Worm (Caenorhabditis elegans): Measurements from ENCODE around the gene sup-9.

Gene sup-9

DNA sequence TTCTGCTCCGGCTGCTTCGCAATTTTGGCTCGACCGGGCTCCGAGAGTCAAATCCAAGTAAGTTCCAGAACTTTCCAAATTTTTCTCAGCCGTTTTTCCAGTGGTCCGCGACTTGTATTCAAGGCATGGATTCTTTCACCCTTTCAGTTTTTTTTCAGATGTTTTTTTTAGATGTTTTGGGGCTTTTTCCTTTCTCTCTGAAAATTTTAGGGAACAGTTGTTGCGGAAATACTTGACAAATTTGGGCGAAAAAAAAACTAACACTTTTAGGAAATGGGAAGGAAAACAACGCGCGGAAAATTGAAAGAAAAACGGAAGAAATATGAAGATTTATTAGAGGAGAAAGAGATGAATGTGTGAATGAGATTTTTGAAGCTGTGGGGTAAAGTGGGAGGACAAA, 38.7 kb upstream of the sup-9 start, which contains the start of the genes T05A8.11 and nep-2:
Gene T05A8.11 (minus strand): TSS at position 101 of the 400 bp plus-strand sequence.
Gene nep-2 (minus strand): TSS at position 192 of the 400 bp plus-strand sequence.
- TF ChIP-seq tbx-37 (GFP tag; conservative IDR thresholded peaks at IDR 0.05) (no peak), flt-1 (GFP tag; IDR thresholded peaks at IDR 0.05) (no peak)

DNA sequence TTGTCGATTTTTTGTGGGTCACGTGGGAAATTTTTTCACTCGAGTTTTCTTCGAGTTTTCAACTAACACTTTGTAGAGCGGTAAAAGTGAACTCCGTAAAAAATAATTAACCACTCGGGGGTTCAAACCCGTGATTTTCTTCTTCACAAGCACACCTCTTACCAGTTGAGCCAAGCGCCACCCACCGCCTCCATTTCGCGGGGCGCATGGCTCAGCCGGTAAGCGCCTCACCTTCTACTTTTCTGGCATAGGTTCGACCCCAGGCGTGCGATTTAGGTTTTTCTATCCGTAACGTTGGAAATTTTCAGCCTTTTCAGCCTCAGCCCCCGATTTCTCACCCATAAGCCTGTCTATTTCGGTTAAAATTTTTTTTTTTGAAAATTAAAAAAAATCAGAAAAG, 35.2 kb upstream of the sup-9 start:
- TF ChIP-seq ets-7 (tag; optimal IDR thresholded peaks at IDR 0.05) (no peak), tra-4 (tag; optimal IDR thresholded peaks at IDR 0.05) (no peak), hmg-4 (GFP tag; optimal IDR thresholded peaks at IDR 0.05) (no peak), ceh-13 (GFP tag; optimal IDR thresholded peaks at IDR 0.05) (no peak), tbx-37 (GFP tag; conservative IDR thresholded peaks at IDR 0.05) (no peak), pes-1 (GFP tag; IDR thresholded peaks at IDR 0.05) (no peak), flt-1 (GFP tag; IDR thresholded peaks at IDR 0.05) (no peak), scrt-1 (GFP tag; IDR thresholded peaks at IDR 0.05) (no peak), aly-1 (tag; optimal IDR thresholded peaks at IDR 0.05) (no peak), ama-1 (optimal IDR thresholded peaks at IDR 0.05) (no peak), F13C5.2 (tag; optimal IDR thresholded peaks at IDR 0.05) (no peak)

- TF ChIP-seq ets-7 (tag; optimal IDR thresholded peaks at IDR 0.05) (no peak), hmg-4 (GFP tag; optimal IDR thresholded peaks at IDR 0.05) (no peak), aly-1 (tag; optimal IDR thresholded peaks at IDR 0.05) (no peak), ceh-36 (tag; optimal IDR thresholded peaks at IDR 0.05) (no peak), F13C5.2 (tag; optimal IDR thresholded peaks at IDR 0.05) (no peak), tbx-11 (GFP tag; IDR thresholded peaks at IDR 0.05) (no peak), ceh-13 (GFP tag; optimal IDR thresholded peaks at IDR 0.05) (no peak), ama-1 (optimal IDR thresholded peaks at IDR 0.05) (no peak), hnd-1 (tag; optimal IDR thresholded peaks at IDR 0.05) (no peak), B0310.2 (tag; optimal IDR thresholded peaks at IDR 0.05) (no peak), tra-4 (tag; optimal IDR thresholded peaks at IDR 0.05) (no peak), sea-1 (GFP tag; conservative IDR thresholded peaks at IDR 0.05) (no peak), hmbx-1 (tag; optimal IDR thresholded peaks at IDR 0.05) (no peak), pes-1 (GFP tag; IDR thresholded peaks at IDR 0.05) (no peak), flt-1 (GFP tag; IDR thresholded peaks at IDR 0.05) (no peak), scrt-1 (GFP tag; IDR thresholded peaks at IDR 0.05) (no peak), tbx-37 (GFP tag; conservative IDR thresholded peaks at IDR 0.05) (no peak)
These were observed 32.4 kb upstream of the sup-9 start for ce11 chrII:2719212-2719611.

- TF ChIP-seq hmbx-1 (tag; optimal IDR thresholded peaks at IDR 0.05) (no peak), scrt-1 (GFP tag; IDR thresholded peaks at IDR 0.05) (no peak), hnd-1 (tag; optimal IDR thresholded peaks at IDR 0.05) (no peak), hmg-4 (GFP tag; optimal IDR thresholded peaks at IDR 0.05) (no peak), flt-1 (GFP tag; IDR thresholded peaks at IDR 0.05) (no peak), ceh-36 (tag; optimal IDR thresholded peaks at IDR 0.05) (no peak), tbx-37 (GFP tag; conservative IDR thresholded peaks at IDR 0.05) (no peak), B0310.2 (tag; optimal IDR thresholded peaks at IDR 0.05) (no peak), sea-1 (GFP tag; conservative IDR thresholded peaks at IDR 0.05) (no peak), ets-7 (tag; optimal IDR thresholded peaks at IDR 0.05) (no peak), F13C5.2 (tag; optimal IDR thresholded peaks at IDR 0.05) (no peak), tbx-11 (GFP tag; IDR thresholded peaks at IDR 0.05) (no peak), tra-4 (tag; optimal IDR thresholded peaks at IDR 0.05) (no peak), pes-1 (GFP tag; IDR thresholded peaks at IDR 0.05) (no peak), ama-1 (optimal IDR thresholded peaks at IDR 0.05) (no peak), ceh-13 (GFP tag; optimal IDR thresholded peaks at IDR 0.05) (no peak)
These were observed 30.5 kb upstream of the sup-9 start, which contains the start of gene T05A8.3 for ce11 chrII:2717335-2717734. Gene T05A8.3, minus strand, starts transcription at chrII:2717435.

DNA sequence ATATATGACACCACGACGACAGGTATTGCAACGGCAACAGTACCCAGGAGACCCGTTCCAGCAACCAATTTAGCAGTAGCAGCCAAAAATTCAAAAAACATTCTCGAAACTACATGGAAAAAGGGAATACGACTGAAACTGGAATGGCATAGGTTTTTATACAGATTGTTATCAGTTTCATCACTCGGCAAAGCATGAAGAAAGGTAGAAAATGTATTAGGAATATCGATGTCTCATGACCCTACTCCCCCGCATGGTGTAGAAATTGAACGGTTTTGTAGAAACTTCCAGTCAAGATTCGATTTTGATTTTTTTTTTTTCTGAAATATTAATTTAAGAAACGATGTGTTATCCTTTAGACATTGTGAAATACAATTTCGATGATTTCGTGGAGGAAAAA, 24.1 kb upstream of the sup-9 start, which contains the start of gene T05A8.2:
Gene T05A8.2 (minus strand): TSS at position 101 of the 400 bp plus-strand sequence.
- no peak for TF ChIP-seq sea-1 (GFP tag; conservative IDR thresholded peaks at IDR 0.05)
- TF ChIP-seq hmbx-1 (tag; optimal IDR thresholded peaks at IDR 0.05), result no peak

ce11 chrII:2709942-2710341, 23.1 kb upstream of the sup-9 start, which contains the start of gene T05A8.1:
Gene T05A8.1, minus strand, starts transcription at chrII:2710042.
- no peak for TF ChIP-seq aly-1 (tag; optimal IDR thresholded peaks at IDR 0.05)
- no peak for TF ChIP-seq ets-7 (tag; optimal IDR thresholded peaks at IDR 0.05)
- no peak for TF ChIP-seq sea-1 (GFP tag; conservative IDR thresholded peaks at IDR 0.05)

- no peak for TF ChIP-seq scrt-1 (GFP tag; IDR thresholded peaks at IDR 0.05)
- no peak for TF ChIP-seq hmbx-1 (tag; optimal IDR thresholded peaks at IDR 0.05)
- TF ChIP-seq hnd-1 (tag; optimal IDR thresholded peaks at IDR 0.05), result no peak
- TF ChIP-seq ets-7 (tag; optimal IDR thresholded peaks at IDR 0.05), result no peak
- TF ChIP-seq tbx-37 (GFP tag; conservative IDR thresholded peaks at IDR 0.05), result no peak
- no peak for TF ChIP-seq ceh-36 (tag; optimal IDR thresholded peaks at IDR 0.05)
These were observed 21.0 kb upstream of the sup-9 start, which contains the start of gene Y47G7B.2 for ce11 chrII:2707872-2708271. Gene Y47G7B.2, minus strand, starts transcription at chrII:2708014.

DNA sequence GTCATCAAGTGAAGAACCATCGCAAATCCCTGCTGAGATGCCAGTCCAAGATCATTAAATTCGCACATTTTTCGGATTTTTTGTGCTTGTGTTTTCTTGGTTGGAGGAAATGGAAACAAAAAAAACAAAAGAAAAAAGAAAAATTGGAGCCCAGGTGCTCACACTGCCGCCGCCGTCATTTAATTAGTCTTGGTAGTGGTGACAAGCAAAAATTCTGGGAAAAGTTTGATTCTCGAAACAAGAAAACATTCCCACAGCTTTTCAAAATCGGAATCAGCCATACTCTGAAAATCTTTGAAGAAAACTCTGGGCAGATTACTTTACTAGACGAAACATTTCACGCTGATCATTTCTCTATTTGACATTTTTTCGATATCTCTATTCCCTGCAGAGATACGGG, 18.4 kb upstream of the sup-9 start, which contains the start of gene srh-128:
Gene srh-128 (minus strand): TSS at position 101 of the 400 bp plus-strand sequence.
- TF ChIP-seq tra-4 (tag; optimal IDR thresholded peaks at IDR 0.05) (no peak), hmbx-1 (tag; optimal IDR thresholded peaks at IDR 0.05) (no peak), ama-1 (optimal IDR thresholded peaks at IDR 0.05) (no peak), F13C5.2 (tag; optimal IDR thresholded peaks at IDR 0.05) (no peak), tbx-37 (GFP tag; conservative IDR thresholded peaks at IDR 0.05) (no peak), scrt-1 (GFP tag; IDR thresholded peaks at IDR 0.05) (no peak), hmg-4 (GFP tag; optimal IDR thresholded peaks at IDR 0.05) (no peak), aly-1 (tag; optimal IDR thresholded peaks at IDR 0.05) (no peak), hnd-1 (tag; optimal IDR thresholded peaks at IDR 0.05) (no peak), flt-1 (GFP tag; IDR thresholded peaks at IDR 0.05) (no peak), ceh-13 (GFP tag; optimal IDR thresholded peaks at IDR 0.05) (no peak), tbx-11 (GFP tag; IDR thresholded peaks at IDR 0.05) (no peak), pes-1 (GFP tag; IDR thresholded peaks at IDR 0.05) (no peak), ets-7 (tag; optimal IDR thresholded peaks at IDR 0.05) (no peak), B0310.2 (tag; optimal IDR thresholded peaks at IDR 0.05) (no peak), sea-1 (GFP tag; conservative IDR thresholded peaks at IDR 0.05) (no peak), ceh-36 (tag; optimal IDR thresholded peaks at IDR 0.05) (no peak)
